Fruit fly (Drosophila melanogaster) whole organism, embryonic: ENCODE measurements around the gene Sodh2.
A peak's percentile ranks its signal among the peaks of the same experiment; 100 is the strongest.

ENCODE experiments used
- B-H1 ChIP-seq: fragments of 200-800 bp; sonication (Bioruptor generic); IDR thresholded peaks from 3 replicates; pipeline ENCODE4 v1.3.6; 2022; ENCODE audit warnings: missing biosample characterization, missing genetic modification characterization
- BEAF-32 ChIP-seq: fragments of 200-800 bp; sonication (Bioruptor generic); optimal IDR thresholded peaks from 3 replicates; lab custom pipeline; 2017; ENCODE audit warnings: missing biosample characterization, missing genetic modification characterization, mild to moderate bottlenecking, moderate library complexity, missing genetic modification reagents
- Blimp-1 ChIP-seq: fragments of 200-800 bp; sonication (Bioruptor generic); optimal IDR thresholded peaks from 3 replicates; lab custom pipeline; 2018; ENCODE audit warnings: missing biosample characterization, missing genetic modification characterization, mild to moderate bottlenecking, moderate library complexity, missing genetic modification reagents
- CG11560 ChIP-seq: fragments of 200-800 bp; sonication (Bioruptor generic); IDR thresholded peaks from 3 replicates; pipeline ENCODE4 v1.3.6; 2022; ENCODE audit warnings: missing biosample characterization, missing genetic modification characterization
- CG11696 ChIP-seq: fragments of 200-800 bp; sonication (Bioruptor generic); IDR thresholded peaks from 2 replicates; pipeline ENCODE4 v1.3.6; 2022; ENCODE audit warnings: missing biosample characterization, missing genetic modification characterization
- CG14667 ChIP-seq: fragments of 200-800 bp; sonication (Bioruptor generic); IDR thresholded peaks from 2 replicates; pipeline ENCODE4 v1.3.6; 2022; ENCODE audit warnings: missing biosample characterization, missing genetic modification characterization
- CG15269 ChIP-seq: fragments of 200-800 bp; sonication (Bioruptor generic); optimal IDR thresholded peaks from 2 replicates; lab custom pipeline; 2018; ENCODE audit warnings: missing biosample characterization, mild to moderate bottlenecking, missing genetic modification characterization, moderate library complexity
- CG1529 ChIP-seq: fragments of 200-800 bp; sonication (Bioruptor generic); optimal IDR thresholded peaks from 3 replicates; lab custom pipeline; 2018; ENCODE audit warnings: missing biosample characterization, missing genetic modification characterization
- CG15514 ChIP-seq: fragments of 200-800 bp; sonication (Bioruptor generic); optimal IDR thresholded peaks from 3 replicates; lab custom pipeline; 2017; ENCODE audit warnings: missing biosample characterization, missing genetic modification characterization, mild to moderate bottlenecking, moderate library complexity, missing genetic modification reagents
- CG1647 ChIP-seq: fragments of 200-800 bp; sonication (Bioruptor generic); optimal IDR thresholded peaks from 3 replicates; lab custom pipeline; 2016; ENCODE audit warnings: missing biosample characterization, missing genetic modification characterization
- CG17361 ChIP-seq: fragments of 200-800 bp; sonication (Bioruptor generic); IDR thresholded peaks from 3 replicates; pipeline ENCODE4 v1.3.6; 2022; ENCODE audit warnings: missing biosample characterization, missing genetic modification characterization
- CG1792 ChIP-seq: fragments of 200-800 bp; sonication (Bioruptor generic); optimal IDR thresholded peaks from 2 replicates; lab custom pipeline; 2016; ENCODE audit warnings: missing biosample characterization, missing genetic modification characterization
- CG18011 ChIP-seq: fragments of 200-800 bp; sonication (Bioruptor generic); optimal IDR thresholded peaks from 2 replicates; lab custom pipeline; 2017; ENCODE audit warnings: missing biosample characterization, missing genetic modification characterization, mild to moderate bottlenecking, moderate library complexity, missing genotype
- CG18764 ChIP-seq: fragments of 200-800 bp; sonication (Bioruptor generic); optimal IDR thresholded peaks from 3 replicates; lab custom pipeline; 2016; ENCODE audit warnings: missing biosample characterization, missing genetic modification characterization
- CG3995 ChIP-seq: fragments of 200-800 bp; sonication (Bioruptor generic); optimal IDR thresholded peaks from 3 replicates; lab custom pipeline; 2016; ENCODE audit warnings: missing biosample characterization, missing genetic modification characterization
- CG42726 ChIP-seq: fragments of 200-800 bp; sonication (Bioruptor generic); IDR thresholded peaks from 2 replicates; pipeline ENCODE4 v1.3.6; 2022; ENCODE audit warnings: missing biosample characterization, missing genetic modification characterization; ENCODE audit not compliant: partially characterized antibody
- CG5245 ChIP-seq: fragments of 200-800 bp; sonication (Bioruptor generic); optimal IDR thresholded peaks from 3 replicates; lab custom pipeline; 2016; ENCODE audit warnings: missing biosample characterization, missing genetic modification characterization
- CG6791 ChIP-seq: fragments of 200-800 bp; sonication (Bioruptor generic); IDR thresholded peaks from 3 replicates; pipeline ENCODE4 v1.3.6; 2022; ENCODE audit warnings: missing biosample characterization, missing genetic modification characterization; ENCODE audit not compliant: partially characterized antibody
- CG7556 ChIP-seq: fragments of 200-800 bp; sonication (Bioruptor generic); optimal IDR thresholded peaks from 2 replicates; lab custom pipeline; 2017; ENCODE audit warnings: missing biosample characterization, mild to moderate bottlenecking, missing genetic modification characterization
- CG7839 ChIP-seq: fragments of 200-800 bp; sonication (Bioruptor generic); optimal IDR thresholded peaks from 3 replicates; lab custom pipeline; 2018; ENCODE audit warnings: missing biosample characterization, mild to moderate bottlenecking, missing genetic modification characterization, moderate library complexity
- CG8089 ChIP-seq: fragments of 200-800 bp; sonication (Bioruptor generic); optimal IDR thresholded peaks from 3 replicates; lab custom pipeline; 2016; ENCODE audit warnings: missing biosample characterization, missing genetic modification characterization
- CG8944 ChIP-seq: fragments of 200-800 bp; sonication (Bioruptor generic); optimal IDR thresholded peaks from 3 replicates; lab custom pipeline; 2016; ENCODE audit warnings: missing biosample characterization, missing genetic modification characterization
- CG9609 ChIP-seq: fragments of 200-800 bp; sonication (Bioruptor generic); optimal IDR thresholded peaks from 3 replicates; lab custom pipeline; 2016; ENCODE audit warnings: missing biosample characterization, missing genetic modification characterization
- D19A ChIP-seq: fragments of 200-800 bp; optimal IDR thresholded peaks from 3 replicates; lab custom pipeline; 2019; ENCODE audit warnings: missing biosample characterization, mild to moderate bottlenecking, missing genetic modification characterization, moderate library complexity
- Deaf1 ChIP-seq: fragments of 200-800 bp; optimal IDR thresholded peaks from 3 replicates; lab custom pipeline; 2019; ENCODE audit warnings: missing biosample characterization, mild to moderate bottlenecking, missing genetic modification characterization, moderate library complexity
- Fer1 ChIP-seq: fragments of 200-800 bp; sonication (Bioruptor generic); optimal IDR thresholded peaks from 2 replicates; lab custom pipeline; 2017; ENCODE audit warnings: missing biosample characterization, mild to moderate bottlenecking, missing genetic modification characterization
- Hand ChIP-seq: fragments of 200-800 bp; sonication (Bioruptor generic); optimal IDR thresholded peaks from 2 replicates; lab custom pipeline; 2017; ENCODE audit warnings: mild to moderate bottlenecking, missing biosample characterization, missing genetic modification reagents, missing genetic modification characterization
- MESR4 ChIP-seq: fragments of 200-800 bp; sonication (Bioruptor generic); optimal IDR thresholded peaks from 2 replicates; lab custom pipeline; 2018; ENCODE audit warnings: missing biosample characterization, mild to moderate bottlenecking, missing genetic modification characterization, moderate library complexity
- PHDP ChIP-seq: fragments of 200-800 bp; sonication (Bioruptor generic); optimal IDR thresholded peaks from 3 replicates; lab custom pipeline; 2018; ENCODE audit warnings: missing biosample characterization, mild to moderate bottlenecking, missing genetic modification characterization, moderate library complexity
- Scr ChIP-seq: fragments of 200-800 bp; sonication (Bioruptor generic); IDR thresholded peaks from 2 replicates; pipeline ENCODE4 v1.3.6; 2022; ENCODE audit warnings: missing biosample characterization, missing genetic modification characterization; ENCODE audit not compliant: partially characterized antibody
- Sox102F ChIP-seq: fragments of 200-800 bp; sonication (Bioruptor generic); optimal IDR thresholded peaks from 2 replicates; lab custom pipeline; 2018; ENCODE audit warnings: missing biosample characterization, mild to moderate bottlenecking, missing genetic modification characterization, moderate library complexity
- Sry-δ ChIP-seq: fragments of 200-800 bp; sonication (Bioruptor generic); optimal IDR thresholded peaks from 2 replicates; lab custom pipeline; 2016; ENCODE audit warnings: missing biosample characterization, missing genetic modification characterization
- Tbp ChIP-seq: fragments of >200 bp; optimal IDR thresholded peaks from 2 replicates; lab custom pipeline; 2018; ENCODE audit warnings: missing biosample characterization, missing genetic modification characterization
- aop ChIP-seq: fragments of 200-800 bp; sonication (Bioruptor generic); IDR thresholded peaks from 2 replicates; pipeline ENCODE4 v1.3.6; 2022; ENCODE audit warnings: missing biosample characterization, missing genetic modification characterization
- btn ChIP-seq: fragments of 200-800 bp; sonication (Bioruptor generic); optimal IDR thresholded peaks from 2 replicates; lab custom pipeline; 2016; ENCODE audit warnings: missing biosample characterization, missing genetic modification characterization
- corto ChIP-seq: fragments of 200-800 bp; sonication (Bioruptor generic); optimal IDR thresholded peaks from 2 replicates; lab custom pipeline; 2016; ENCODE audit warnings: missing biosample characterization, mild to moderate bottlenecking, missing genetic modification characterization, moderate library complexity
- crc ChIP-seq: fragments of 200-800 bp; sonication (Bioruptor generic); optimal IDR thresholded peaks from 2 replicates; lab custom pipeline; 2016; ENCODE audit warnings: missing biosample characterization, missing genetic modification characterization
- croc ChIP-seq: fragments of 200-800 bp; sonication (Bioruptor generic); conservative IDR thresholded peaks from 3 replicates; pipeline ENCODE4 v1.3.6; 2022; ENCODE audit warnings: missing biosample characterization, missing genetic modification characterization
- en ChIP-seq: fragments of 200-800 bp; sonication (Bioruptor generic); optimal IDR thresholded peaks from 2 replicates; lab custom pipeline; 2016; ENCODE audit warnings: missing biosample characterization, missing genetic modification characterization
- mirr ChIP-seq: fragments of 200-800 bp; sonication (Bioruptor generic); optimal IDR thresholded peaks from 3 replicates; lab custom pipeline; 2018; ENCODE audit warnings: missing biosample characterization, mild to moderate bottlenecking, missing genetic modification characterization
- phol ChIP-seq: fragments of 200-800 bp; sonication (Bioruptor generic); optimal IDR thresholded peaks from 3 replicates; lab custom pipeline; 2018; ENCODE audit warnings: missing biosample characterization, mild to moderate bottlenecking, missing genetic modification characterization, moderate library complexity
- pita ChIP-seq: fragments of 200-800 bp; sonication (Bioruptor generic); optimal IDR thresholded peaks from 2 replicates; lab custom pipeline; 2017; ENCODE audit warnings: missing biosample characterization, mild to moderate bottlenecking, missing genetic modification characterization
- sima ChIP-seq: fragments of 200-800 bp; sonication (Bioruptor generic); optimal IDR thresholded peaks from 2 replicates; lab custom pipeline; 2016; ENCODE audit warnings: missing biosample characterization, missing genetic modification characterization
- slbo ChIP-seq: fragments of 200-800 bp; sonication (Bioruptor generic); IDR thresholded peaks from 2 replicates; pipeline ENCODE4 v1.3.6; 2022; ENCODE audit warnings: missing biosample characterization, missing genetic modification characterization
- sna ChIP-seq: fragments of 200-800 bp; sonication (Bioruptor generic); IDR thresholded peaks from 2 replicates; pipeline ENCODE4 v1.3.6; 2022; ENCODE audit warnings: missing biosample characterization, missing genetic modification characterization; ENCODE audit not compliant: partially characterized antibody
- tna ChIP-seq: fragments of 200-800 bp; sonication (Bioruptor generic); IDR thresholded peaks from 2 replicates; pipeline ENCODE4 v1.3.6; 2022; ENCODE audit warnings: missing biosample characterization, missing genetic modification characterization; ENCODE audit not compliant: partially characterized antibody
- unc-4 ChIP-seq: fragments of 200-800 bp; sonication (Bioruptor generic); IDR thresholded peaks from 2 replicates; pipeline ENCODE4 v1.3.6; 2022; ENCODE audit warnings: missing biosample characterization, missing genetic modification characterization; ENCODE audit not compliant: partially characterized antibody
- yki ChIP-seq: fragments of >200 bp; optimal IDR thresholded peaks from 3 replicates; lab custom pipeline; 2018

Gene Sodh2

DNA sequence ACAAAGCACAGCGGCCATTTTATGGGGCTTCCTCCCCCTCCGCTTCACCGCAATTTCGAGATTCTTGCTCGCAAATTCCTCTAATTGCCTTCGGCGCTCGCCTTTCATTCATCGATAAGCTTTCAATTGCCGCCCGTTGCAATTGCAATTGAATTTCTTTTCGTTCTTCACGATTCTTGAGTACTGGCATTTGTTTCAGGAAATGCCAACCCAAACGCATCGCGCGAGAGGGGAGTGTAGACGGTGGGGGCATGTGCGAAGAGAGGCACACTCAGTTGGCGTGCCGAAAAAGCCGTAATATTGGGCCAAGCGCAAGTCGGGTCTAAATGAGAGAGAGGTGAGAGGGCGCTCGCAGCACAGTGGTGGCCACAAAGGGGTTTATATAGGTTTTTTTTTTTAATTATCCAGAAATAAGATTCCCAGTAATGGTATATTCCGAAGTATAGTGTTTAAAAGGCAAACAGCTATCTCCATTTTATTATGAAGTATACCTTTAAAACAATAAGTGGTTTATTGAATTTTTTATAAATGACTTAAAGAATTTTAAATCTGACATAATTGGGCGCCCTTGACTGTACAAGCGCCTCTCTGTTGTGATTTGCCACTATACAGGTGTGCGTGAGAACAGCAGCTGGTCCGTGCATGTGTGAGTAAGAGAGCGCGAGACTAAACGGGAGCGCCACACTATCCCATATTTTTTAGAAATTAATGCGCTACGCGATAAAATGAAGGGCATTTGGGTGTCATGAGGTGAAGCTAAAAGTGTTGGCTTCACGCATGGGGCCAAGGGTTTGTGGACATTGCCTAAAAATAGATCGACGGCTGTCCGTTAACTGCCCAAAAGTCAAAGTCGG, 10.5 kb downstream of the Sodh2 start (continued):
- peak; percentile 94 for TF ChIP-seq Hand (GFP tag; lab: Kevin White, UChicago)
- peak; percentile 74 for TF ChIP-seq en
- TF ChIP-seq aop = no peak
- no peak for TF ChIP-seq sna (GFP tag; lab: Robert Waterston, UW)
- peak; percentile 29 for TF ChIP-seq sima
- peak; percentile 6 for TF ChIP-seq BEAF-32 (GFP tag; lab: Kevin White, UChicago)
- 0 out of 2 replicates have a peak, but pooled peaks have one; percentile 25 for TF ChIP-seq Scr (GFP tag; lab: Robert Waterston, UW)
- TF ChIP-seq corto (GFP tag; lab: Kevin White, UChicago) = peak; percentile 80
- peak; percentile 47 for TF ChIP-seq btn
- TF ChIP-seq CG9609 = peak; percentile 70
- TF ChIP-seq CG1647 (GFP tag; lab: Kevin White, UChicago) = peak; percentile 72
- TF ChIP-seq B-H1 (GFP tag; lab: Robert Waterston, UW) = peak; percentile 84
- TF ChIP-seq CG3995 (GFP tag; lab: Kevin White, UChicago) = peak; percentile 48
- peak; percentile 48 for TF ChIP-seq Deaf1 (tag; lab: Kevin White, UChicago)
- peak; percentile 45 for TF ChIP-seq CG18764 (GFP tag; lab: Kevin White, UChicago)
- TF ChIP-seq CG15269 (tag; lab: Kevin White, UChicago) = peak; percentile 94
- TF ChIP-seq CG8944 (GFP tag; lab: Kevin White, UChicago) = peak; percentile 79
- TF ChIP-seq pita (GFP tag; lab: Kevin White, UChicago) = no peak
- peak; percentile 89 for TF ChIP-seq Sox102F
- TF ChIP-seq mirr (GFP tag; lab: Kevin White, UChicago) = peak; percentile 58
- TF ChIP-seq PHDP (tag; lab: Kevin White, UChicago) = peak; percentile 95
- peak; percentile 75; the same call in 2 of the 3 replicates for TF ChIP-seq CG11560 (tag; lab: Robert Waterston, UW)
- TF ChIP-seq D19A (tag; lab: Kevin White, UChicago) = peak; percentile 75
- peak; percentile 78 for TF ChIP-seq CG8089 (GFP tag; lab: Kevin White, UChicago)
- TF ChIP-seq unc-4 (GFP tag; lab: Robert Waterston, UW) = 0 out of 2 replicates have a peak, but pooled peaks have one; percentile 35
- TF ChIP-seq CG42726 = no peak
- TF ChIP-seq Fer1 (GFP tag; lab: Kevin White, UChicago) = peak; percentile 97
- peak; percentile 84 for TF ChIP-seq phol (tag; lab: Kevin White, UChicago)
- peak; percentile 90 for TF ChIP-seq slbo
- TF ChIP-seq CG1792 (GFP tag; lab: Kevin White, UChicago) = peak; percentile 72
- 0 out of 2 replicates have a peak, but pooled peaks have one; percentile 7 for TF ChIP-seq tna (GFP tag; lab: Robert Waterston, UW)
- TF ChIP-seq Blimp-1 (GFP tag; lab: Kevin White, UChicago) = peak; percentile 85
- TF ChIP-seq CG11696 (GFP tag; lab: Robert Waterston, UW) = peak; percentile 98
- TF ChIP-seq yki (lab: Kevin White, UChicago) = peak; percentile 55
- no peak for TF ChIP-seq MESR4 (GFP tag; lab: Kevin White, UChicago)
- peak; percentile 75 for TF ChIP-seq CG14667 (GFP tag; lab: Robert Waterston, UW)
- TF ChIP-seq Sry-δ (GFP tag; lab: Kevin White, UChicago) = peak; percentile 40
- TF ChIP-seq CG17361 = peak; percentile 91
- peak; percentile 71 for TF ChIP-seq CG15514 (GFP tag; lab: Kevin White, UChicago)
- TF ChIP-seq CG5245 (GFP tag; lab: Kevin White, UChicago) = peak; percentile 60
- peak; percentile 87 for TF ChIP-seq crc (GFP tag; lab: Kevin White, UChicago)
- no peak for TF ChIP-seq CG6791
- TF ChIP-seq CG7556 = peak; percentile 95
- TF ChIP-seq Tbp (GFP tag; lab: Kevin White, UChicago) = no peak
- peak; percentile 80 for TF ChIP-seq croc (GFP tag; lab: Robert Waterston, UW)
- peak; percentile 79 for TF ChIP-seq CG1529 (GFP tag; lab: Kevin White, UChicago)
- TF ChIP-seq CG18011 (GFP tag; lab: Kevin White, UChicago) = peak; percentile 74
- TF ChIP-seq CG7839 = peak; percentile 92
